Fruit fly (Drosophila melanogaster): ENCODE data around the gene Pi4KIIIalpha.

DNA sequence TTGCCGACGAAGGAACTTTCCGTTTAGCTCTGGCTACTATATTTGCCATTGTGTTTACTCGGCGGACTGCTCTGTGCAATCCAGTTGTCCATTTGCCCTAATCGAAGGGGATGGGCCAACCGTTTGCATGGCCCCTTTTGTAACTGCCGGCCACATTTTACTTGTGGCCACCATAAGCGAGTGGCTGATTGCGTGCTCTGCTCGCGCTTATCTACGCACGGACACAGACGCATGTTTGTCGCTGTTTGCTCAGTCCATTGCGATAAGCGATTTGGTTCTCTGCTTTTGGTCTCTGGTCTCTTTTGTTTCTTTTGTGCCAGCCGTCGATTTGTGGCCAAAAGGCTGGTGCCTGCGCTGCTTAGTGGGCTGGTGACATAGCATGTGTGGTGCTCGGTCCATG lies 34.0 kb upstream of the Pi4KIIIalpha start:
- no peak for TF ChIP-seq CG7045 (GFP tag; optimal IDR thresholded peaks at IDR 0.05)
- TF ChIP-seq kay (GFP tag; ENCODE audit: borderline replicate concordance) = no peak
- TF ChIP-seq CG1620 (GFP tag; optimal IDR thresholded peaks at IDR 0.05) = no peak
- no peak for TF ChIP-seq cnc (optimal IDR thresholded peaks at IDR 0.05)
